Fruit fly (Drosophila melanogaster): ENCODE data around the gene ouib.

The ouib gene

dm6 chr3R:8744198-8744597 is 18.9 kb downstream of the ouib start (continued):
- TF ChIP-seq Dip2 (GFP tag; IDR thresholded peaks at IDR 0.05) (no peak), chinmo (GFP tag; IDR thresholded peaks at IDR 0.05; ENCODE audit: partially characterized antibody) (0 out of 4 replicates have a peak, but pooled peaks have one; percentile 17), hb (GFP tag; IDR thresholded peaks at IDR 0.05; ENCODE audit: partially characterized antibody) (no peak), Blimp-1 (GFP tag; optimal IDR thresholded peaks at IDR 0.05) (peak; percentile 40), CG5245 (GFP tag; optimal IDR thresholded peaks at IDR 0.05) (no peak), zfh2 (GFP tag; optimal IDR thresholded peaks at IDR 0.05) (no peak), Antp (GFP tag; optimal IDR thresholded peaks at IDR 0.05) (peak; percentile 58), Ets97D (GFP tag; optimal IDR thresholded peaks at IDR 0.05) (no peak), Xrp1 (GFP tag; IDR thresholded peaks at IDR 0.05) (peak; percentile 44), CG7357 (GFP tag; IDR thresholded peaks at IDR 0.05) (peak; percentile 40; the same call in 2 of the 3 replicates), toy (GFP tag; IDR thresholded peaks at IDR 0.05) (no peak), CG34376 (GFP tag; optimal IDR thresholded peaks at IDR 0.05) (no peak), wek (GFP tag; optimal IDR thresholded peaks at IDR 0.05) (no peak), Asciz (GFP tag; optimal IDR thresholded peaks at IDR 0.05) (no peak), Atf3 (GFP tag; optimal IDR thresholded peaks at IDR 0.05) (no peak), inv (GFP tag; IDR thresholded peaks at IDR 0.05; ENCODE audit: partially characterized antibody) (no peak), CG13424 (tag; optimal IDR thresholded peaks at IDR 0.05) (peak; percentile 52), ind (GFP tag; optimal IDR thresholded peaks at IDR 0.05) (no peak), dimm (GFP tag; IDR thresholded peaks at IDR 0.05) (0 out of 2 replicates have a peak, but pooled peaks have one; percentile 32), caup (GFP tag; optimal IDR thresholded peaks at IDR 0.05; ENCODE audit: severe bottlenecking) (peak; percentile 15), bbx (GFP tag; IDR thresholded peaks at IDR 0.05; ENCODE audit: partially characterized antibody) (no peak), tio (GFP tag; optimal IDR thresholded peaks at IDR 0.05) (peak; percentile 26), slbo (GFP tag; IDR thresholded peaks at IDR 0.05) (peak; percentile 35; the same call in 1 of the 2 replicates), Pdp1 (GFP tag; optimal IDR thresholded peaks at IDR 0.05) (peak in 1 of 2 experiments; percentile 62), cwo (GFP tag; optimal IDR thresholded peaks at IDR 0.05) (no peak), CG2712 (tag; optimal IDR thresholded peaks at IDR 0.05) (peak; percentile 59), CG4730 (GFP tag; IDR thresholded peaks at IDR 0.05) (0 out of 2 replicates have a peak, but pooled peaks have one; percentile 29), stc (GFP tag; IDR thresholded peaks at IDR 0.05) (peak; percentile 40), CG2678 (tag; optimal IDR thresholded peaks at IDR 0.05) (peak; percentile 57), CG14441 (GFP tag; IDR thresholded peaks at IDR 0.05) (peak; percentile 52), CG15601 (tag; optimal IDR thresholded peaks at IDR 0.05) (peak; percentile 34), CG12391 (tag; optimal IDR thresholded peaks at IDR 0.05) (peak; percentile 43), CG4404 (GFP tag; IDR thresholded peaks at IDR 0.05) (0 out of 2 replicates have a peak, but pooled peaks have one; percentile 15), mld (GFP tag; IDR thresholded peaks at IDR 0.05; ENCODE audit: partially characterized antibody) (no peak), aop (GFP tag; IDR thresholded peaks at IDR 0.05) (no peak), CG11695 (GFP tag; IDR thresholded peaks at IDR 0.05) (peak; percentile 42; the same call in 2 of the 3 replicates), CG6654 (GFP tag; optimal IDR thresholded peaks at IDR 0.05) (no peak), HmgZ (tag; optimal IDR thresholded peaks at IDR 0.05) (no peak), CG12744 (GFP tag; optimal IDR thresholded peaks at IDR 0.05) (no peak), Spps (tag; optimal IDR thresholded peaks at IDR 0.05) (no peak), Trl (optimal IDR thresholded peaks at IDR 0.05) (no peak), Trl (GFP tag; optimal IDR thresholded peaks at IDR 0.05) (no peak), CG1529 (GFP tag; optimal IDR thresholded peaks at IDR 0.05) (no peak), fru (optimal IDR thresholded peaks at IDR 0.05) (no peak), Xbp1 (GFP tag; optimal IDR thresholded peaks at IDR 0.05) (peak; percentile 61), CG10543 (GFP tag; optimal IDR thresholded peaks at IDR 0.05) (peak; percentile 9), CG12219 (GFP tag; optimal IDR thresholded peaks at IDR 0.05) (peak; percentile 39), fd3F (GFP tag; optimal IDR thresholded peaks at IDR 0.05) (peak; percentile 29), jumu (GFP tag; optimal IDR thresholded peaks at IDR 0.05) (peak; percentile 53), vnd (GFP tag; IDR thresholded peaks at IDR 0.05; ENCODE audit: partially characterized antibody) (no peak)
